Worm (Caenorhabditis elegans): Measurements from ENCODE around the gene T03G6.1.

Gene T03G6.1

DNA sequence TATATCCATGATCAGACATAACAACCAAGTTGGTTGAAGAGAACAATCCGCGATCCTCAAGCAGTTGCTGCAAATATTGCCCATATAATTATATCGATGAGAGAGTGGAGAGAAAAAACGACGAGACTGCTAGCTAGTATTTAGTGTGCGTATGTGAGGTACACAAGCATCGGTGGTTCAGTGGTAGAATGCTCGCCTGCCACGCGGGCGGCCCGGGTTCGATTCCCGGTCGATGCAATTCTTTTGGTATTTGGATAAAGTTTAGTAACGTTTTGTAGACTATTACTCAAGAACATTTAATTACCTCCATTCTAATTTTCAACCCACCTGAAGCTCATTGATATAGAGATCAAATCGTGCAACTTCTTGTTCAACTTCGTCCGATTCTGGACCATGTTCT lies 5.0 kb downstream of the T03G6.1 start (continued):
- no peak for TF ChIP-seq hlh-17 (GFP tag; optimal IDR thresholded peaks at IDR 0.05; ENCODE audit: borderline replicate concordance)
- peak; percentile 34 to 47 for TF ChIP-seq lsy-2 (tag; optimal IDR thresholded peaks at IDR 0.05)
- TF ChIP-seq mef-2 (tag; optimal IDR thresholded peaks at IDR 0.05) = no peak
- peak; percentile 39 for TF ChIP-seq fos-1 (tag; optimal IDR thresholded peaks at IDR 0.05)
- TF ChIP-seq xbp-1 (tag; optimal IDR thresholded peaks at IDR 0.05) = peak; percentile 56
- no peak for TF ChIP-seq aly-2 (tag; optimal IDR thresholded peaks at IDR 0.05)
- no peak for TF ChIP-seq snpc-4 (tag; optimal IDR thresholded peaks at IDR 0.05)
- TF ChIP-seq lin-39 (tag; optimal IDR thresholded peaks at IDR 0.05) = no peak
- TF ChIP-seq blmp-1 (tag; optimal IDR thresholded peaks at IDR 0.05) = no peak
- peak in 1 of 2 experiments; percentile 67 for TF ChIP-seq mdl-1 (tag; optimal IDR thresholded peaks at IDR 0.05)
- no peak for TF ChIP-seq alr-1 (tag; optimal IDR thresholded peaks at IDR 0.05; ENCODE audit: borderline replicate concordance)
- peak; percentile 15 for TF ChIP-seq sox-4 (tag; optimal IDR thresholded peaks at IDR 0.05)
- peak; percentile 11 to 60 (median 54) for TF ChIP-seq ceh-82 (tag; optimal IDR thresholded peaks at IDR 0.05)
- peak; percentile 76 for TF ChIP-seq nhr-90 (tag; optimal IDR thresholded peaks at IDR 0.05; ENCODE audit: poor library complexity)
- TF ChIP-seq lir-3 (tag; optimal IDR thresholded peaks at IDR 0.05; ENCODE audit: poor library complexity) = peak; percentile 49
- TF ChIP-seq ztf-11 (tag; optimal IDR thresholded peaks at IDR 0.05) = peak in 1 of 2 experiments; percentile 42
- no peak for TF ChIP-seq Y116A8C.19 (tag; optimal IDR thresholded peaks at IDR 0.05; ENCODE audit: borderline replicate concordance)
- TF ChIP-seq snu-23 (GFP tag; optimal IDR thresholded peaks at IDR 0.05) = peak; percentile 83
- peak; percentile 84 for TF ChIP-seq unc-130 (tag; optimal IDR thresholded peaks at IDR 0.05)
- peak; percentile 9 for TF ChIP-seq unc-86 (tag; optimal IDR thresholded peaks at IDR 0.05)
- TF ChIP-seq swsn-7 (tag; optimal IDR thresholded peaks at IDR 0.05) = peak; percentile 72
- no peak for TF ChIP-seq nhr-28 (tag; optimal IDR thresholded peaks at IDR 0.05)
- TF ChIP-seq hlh-4 (tag; optimal IDR thresholded peaks at IDR 0.05) = no peak
- peak; percentile 67 for TF ChIP-seq tbx-2 (tag; optimal IDR thresholded peaks at IDR 0.05)
- TF ChIP-seq C34B4.2 (tag; optimal IDR thresholded peaks at IDR 0.05) = no peak
- no peak for TF ChIP-seq fkh-10 (GFP tag; optimal IDR thresholded peaks at IDR 0.05)
- TF ChIP-seq dpl-1 (GFP tag; optimal IDR thresholded peaks at IDR 0.05) = peak in 1 of 3 experiments; percentile 22
- TF ChIP-seq C16A3.4 (tag; optimal IDR thresholded peaks at IDR 0.05) = peak; percentile 71
- TF ChIP-seq ceh-88 (GFP tag; IDR thresholded peaks at IDR 0.05) = peak; percentile 56; the same call in 1 of the 2 replicates
- no peak for TF ChIP-seq hpl-2 (GFP tag; optimal IDR thresholded peaks at IDR 0.05)
- no peak for TF ChIP-seq vab-15 (tag; optimal IDR thresholded peaks at IDR 0.05)

DNA sequence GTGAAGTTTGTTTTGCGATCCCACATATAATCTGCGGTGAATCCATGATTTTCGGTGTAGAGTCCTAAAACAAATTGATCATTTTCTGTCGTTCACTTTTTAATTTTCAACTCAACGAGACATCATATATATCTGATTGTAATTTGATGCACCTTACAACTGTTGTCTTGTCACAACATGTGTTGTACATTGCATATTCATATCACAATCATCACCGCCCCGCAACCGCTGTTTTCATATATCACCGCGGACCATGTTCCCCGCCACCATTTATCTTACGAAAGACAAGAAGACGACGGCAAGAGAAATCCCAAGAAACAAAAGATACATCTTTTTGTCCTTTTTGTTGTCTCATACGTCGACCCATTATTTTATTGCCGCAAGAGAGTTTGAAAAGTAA lies 6.1 kb downstream of the T03G6.1 start:
- TF ChIP-seq lin-14 (GFP tag; optimal IDR thresholded peaks at IDR 0.05) (peak; percentile 2), lin-35 (GFP tag; optimal IDR thresholded peaks at IDR 0.05) (no peak)

DNA sequence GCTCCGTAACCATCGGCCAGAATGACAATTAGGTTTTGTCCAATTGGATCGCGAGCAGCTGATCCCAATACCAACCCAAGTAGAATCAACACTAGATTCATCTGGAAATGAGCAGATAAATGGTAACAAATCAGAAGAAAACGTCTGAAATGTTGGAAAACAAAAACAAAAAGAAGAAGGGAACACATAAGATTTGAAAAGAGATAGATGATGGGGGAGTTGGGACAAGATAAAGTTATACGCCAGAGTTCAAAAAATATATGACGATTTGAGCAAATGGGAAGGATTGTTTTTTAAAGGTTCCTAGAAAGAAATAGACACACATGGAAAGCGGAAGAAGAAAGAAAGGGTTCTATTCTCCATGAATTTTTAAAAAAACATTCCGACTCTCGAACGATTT lies 7.6 kb downstream of the T03G6.1 start, which contains the start of gene T03G6.3:
TSS of gene T03G6.3 (minus strand) at position 101 of the 400 bp plus-strand sequence.
- TF ChIP-seq efl-1 (optimal IDR thresholded peaks at IDR 0.05) (no peak), efl-1 (GFP tag; optimal IDR thresholded peaks at IDR 0.05 in 1 of 2) (peak in 1 of 2 experiments; percentile 11), pqm-1 (tag; optimal IDR thresholded peaks at IDR 0.05) (no peak)

ce11 chrX:2620280-2620679 lies 12.3 kb downstream of the T03G6.1 start:
- no peak for TF ChIP-seq unc-62 (GFP tag; optimal IDR thresholded peaks at IDR 0.05)
- no peak for TF ChIP-seq zip-4 (GFP tag; optimal IDR thresholded peaks at IDR 0.05)
- TF ChIP-seq lin-14 (GFP tag; optimal IDR thresholded peaks at IDR 0.05) = peak; percentile 59
- no peak for TF ChIP-seq sup-37 (GFP tag; optimal IDR thresholded peaks at IDR 0.05)
- TF ChIP-seq rnt-1 (tag; optimal IDR thresholded peaks at IDR 0.05) = peak; percentile 67
- TF ChIP-seq pag-3 (tag; optimal IDR thresholded peaks at IDR 0.05; ENCODE audit: borderline replicate concordance, insufficient read depth) = peak; percentile 95
- no peak for TF ChIP-seq nhr-237 (tag; optimal IDR thresholded peaks at IDR 0.05)
- TF ChIP-seq unc-130 (tag; optimal IDR thresholded peaks at IDR 0.05) = peak; percentile 38
- peak; percentile 13 for TF ChIP-seq nhr-71 (tag; optimal IDR thresholded peaks at IDR 0.05)
